Worm (Caenorhabditis elegans): ENCODE results near the gene F11D11.21.
"Not testable (repeated sequence)": the region's sequence is repeated elsewhere in the genome, so short reads cannot be mapped to it uniquely, and the experiment has no call there.

- not testable (repeated sequence) for TF ChIP-seq unc-62 (GFP tag; optimal IDR thresholded peaks at IDR 0.05); Y55F3AM.14 (GFP tag; optimal IDR thresholded peaks at IDR 0.05); lin-13 (GFP tag; optimal IDR thresholded peaks at IDR 0.05); blmp-1 (tag; optimal IDR thresholded peaks at IDR 0.05; ENCODE audit: insufficient read depth); ama-1 (optimal IDR thresholded peaks at IDR 0.05); unc-39 (tag; optimal IDR thresholded peaks at IDR 0.05); nhr-237 (tag; optimal IDR thresholded peaks at IDR 0.05); ztf-1 (GFP tag; conservative IDR thresholded peaks at IDR 0.05)
Measured at ce11 chrV:18762044-18762443, 11.7 kb upstream of the F11D11.21 start, which contains the start of gene F11D11.22.

Measured in whole organism, L2 larva.